Worm (Caenorhabditis elegans) whole organism, late embryonic: Measurements from ENCODE around the gene srz-6.

Source experiments
- C08G9.2 ChIP-seq: sonication (generic microtip); optimal IDR thresholded peaks from 2 replicates; lab custom pipeline; 2016; ENCODE audit warnings: mild to moderate bottlenecking, missing genetic modification characterization, moderate library complexity, missing compliant biosample characterization
- K02D7.2 ChIP-seq: sonication (generic microtip); optimal IDR thresholded peaks from 2 replicates; lab custom pipeline; 2017; ENCODE audit warnings: mild to moderate bottlenecking, missing genetic modification characterization, missing compliant biosample characterization
- Y22D7AL.16 ChIP-seq: sonication (generic microtip); optimal IDR thresholded peaks from 2 replicates; lab custom pipeline; 2016; ENCODE audit warnings: missing genetic modification characterization, missing compliant biosample characterization
- ahr-1 ChIP-seq: sonication (generic microtip); optimal IDR thresholded peaks from 2 replicates; lab custom pipeline; 2016; ENCODE audit warnings: missing genetic modification characterization, missing compliant biosample characterization
- ama-1 ChIP-seq: fragments of 150-350 bp; optimal IDR thresholded peaks from 2 replicates; lab custom pipeline; 2014
- ceh-14 ChIP-seq: sonication (generic microtip); optimal IDR thresholded peaks from 2 replicates; lab custom pipeline; 2016; ENCODE audit warnings: missing genotype, missing genetic modification characterization, missing compliant biosample characterization
- ceh-19 ChIP-seq: fragments of 200-800 bp; sonication (Bioruptor generic); optimal IDR thresholded peaks from 2 replicates; lab custom pipeline; 2018; ENCODE audit warnings: mild to moderate bottlenecking, missing genetic modification characterization, missing compliant biosample characterization
- ceh-2 ChIP-seq: sonication (generic microtip); optimal IDR thresholded peaks from 2 replicates; lab custom pipeline; 2016; ENCODE audit warnings: missing genotype, missing genetic modification characterization, missing compliant biosample characterization
- ceh-22 ChIP-seq: sonication (generic microtip); optimal IDR thresholded peaks from 2 replicates; lab custom pipeline; 2017; ENCODE audit warnings: missing biosample characterization, missing genetic modification characterization
- ceh-24 ChIP-seq: sonication (generic microtip); optimal IDR thresholded peaks from 2 replicates; lab custom pipeline; 2016; ENCODE audit warnings: mild to moderate bottlenecking, missing genetic modification characterization, missing compliant biosample characterization
- ceh-30 ChIP-seq: fragments of 150-350 bp; optimal IDR thresholded peaks from 2 replicates; lab custom pipeline; 2014; ENCODE audit warnings: missing biosample characterization, missing genetic modification characterization
- ceh-31 ChIP-seq: sonication (generic microtip); optimal IDR thresholded peaks from 2 replicates; lab custom pipeline; 2016; ENCODE audit warnings: missing genetic modification characterization, missing compliant biosample characterization
- ceh-34 ChIP-seq: sonication (generic microtip); optimal IDR thresholded peaks from 2 replicates; lab custom pipeline; 2016; ENCODE audit warnings: mild to moderate bottlenecking, missing genetic modification characterization, missing compliant biosample characterization
- ceh-48 ChIP-seq: sonication (generic microtip); optimal IDR thresholded peaks from 2 replicates; lab custom pipeline; 2016; ENCODE audit warnings: missing genetic modification characterization, inconsistent platforms, missing compliant biosample characterization
- ceh-6 ChIP-seq: fragments of 200-800 bp; sonication (Bioruptor generic); optimal IDR thresholded peaks from 2 replicates; lab custom pipeline; 2018; ENCODE audit warnings: mild to moderate bottlenecking, missing genetic modification characterization, missing compliant biosample characterization
- ceh-9 ChIP-seq: sonication (generic microtip); optimal IDR thresholded peaks from 2 replicates; lab custom pipeline; 2016; ENCODE audit warnings: mild to moderate bottlenecking, missing genetic modification characterization, inconsistent platforms, missing compliant biosample characterization
- che-1 ChIP-seq: sonication (generic microtip); optimal IDR thresholded peaks from 2 replicates; lab custom pipeline; 2016; ENCODE audit warnings: mild to moderate bottlenecking, missing genetic modification characterization, missing compliant biosample characterization
- dmd-4 ChIP-seq: sonication (generic microtip); optimal IDR thresholded peaks from 2 replicates; lab custom pipeline; 2016; ENCODE audit warnings: borderline replicate concordance, missing genetic modification characterization, missing compliant biosample characterization
- elt-4 ChIP-seq: sonication (generic microtip); optimal IDR thresholded peaks from 2 replicates; lab custom pipeline; 2016; ENCODE audit warnings: missing genetic modification characterization, missing compliant biosample characterization
- ets-4 ChIP-seq: sonication (generic microtip); optimal IDR thresholded peaks from 2 replicates; lab custom pipeline; 2016; ENCODE audit warnings: missing genetic modification characterization, missing compliant biosample characterization
- eyg-1 ChIP-seq: sonication (generic microtip); optimal IDR thresholded peaks from 2 replicates; lab custom pipeline; 2016; ENCODE audit warnings: missing genotype, missing genetic modification characterization, missing compliant biosample characterization
- fkh-10 ChIP-seq: fragments of 150-350 bp; optimal IDR thresholded peaks from 2 replicates; lab custom pipeline; 2014; ENCODE audit warnings: missing biosample characterization, missing genetic modification reagents, missing genetic modification characterization
- fkh-6 ChIP-seq: sonication (generic microtip); optimal IDR thresholded peaks from 2 replicates; lab custom pipeline; 2016; ENCODE audit warnings: missing genetic modification characterization, missing compliant biosample characterization
- gmeb-2 ChIP-seq: sonication (generic microtip); optimal IDR thresholded peaks from 2 replicates; lab custom pipeline; 2016; ENCODE audit warnings: missing genetic modification characterization, inconsistent platforms, missing compliant biosample characterization
- hlh-13 ChIP-seq: fragments of 200-800 bp; sonication (Bioruptor generic); optimal IDR thresholded peaks from 2 replicates; lab custom pipeline; 2018; ENCODE audit warnings: mild to moderate bottlenecking, missing genetic modification characterization, missing compliant biosample characterization
- hlh-30 ChIP-seq: sonication (generic microtip); optimal IDR thresholded peaks from 2 replicates; lab custom pipeline; 2017; ENCODE audit warnings: antibody characterized with exemption, missing genetic modification characterization, missing compliant biosample characterization; ENCODE audit not compliant: insufficient read depth
- hlh-8 ChIP-seq: sonication (generic microtip); optimal IDR thresholded peaks from 2 replicates; lab custom pipeline; 2016; ENCODE audit warnings: missing genotype, missing genetic modification characterization, missing compliant biosample characterization
- lim-6 ChIP-seq: sonication (generic microtip); optimal IDR thresholded peaks from 2 replicates; lab custom pipeline; 2016; ENCODE audit warnings: missing genetic modification characterization, missing compliant biosample characterization
- nfya-1 ChIP-seq: sonication (generic microtip); optimal IDR thresholded peaks from 2 replicates; lab custom pipeline; 2017; ENCODE audit warnings: missing genetic modification characterization, mild to moderate bottlenecking, missing compliant biosample characterization, antibody characterized with exemption, moderate library complexity
- nhr-11 ChIP-seq: fragments of 150-350 bp; optimal IDR thresholded peaks from 2 replicates; lab custom pipeline; 2014; ENCODE audit warnings: missing biosample characterization, missing genetic modification characterization
- nhr-232 ChIP-seq: sonication (generic microtip); optimal IDR thresholded peaks from 2 replicates; lab custom pipeline; 2016; ENCODE audit warnings: missing genetic modification characterization, missing compliant biosample characterization
- odd-2 ChIP-seq: sonication (generic microtip); optimal IDR thresholded peaks from 2 replicates; lab custom pipeline; 2017; ENCODE audit warnings: antibody characterized with exemption, mild to moderate bottlenecking, missing genetic modification characterization, missing compliant biosample characterization
- pag-3 ChIP-seq: sonication (generic microtip); optimal IDR thresholded peaks from 2 replicates; lab custom pipeline; 2016; ENCODE audit warnings: missing compliant biosample characterization, missing genetic modification characterization, borderline replicate concordance
- pax-1 ChIP-seq: fragments of 150-350 bp; optimal IDR thresholded peaks from 2 replicates; lab custom pipeline; 2014; ENCODE audit warnings: missing biosample characterization, missing genetic modification characterization
- pha-2 ChIP-seq: sonication (generic microtip); optimal IDR thresholded peaks from 2 replicates; lab custom pipeline; 2017; ENCODE audit warnings: mild to moderate bottlenecking, missing genetic modification characterization, missing compliant biosample characterization
- pqm-1 ChIP-seq: sonication (generic microtip); optimal IDR thresholded peaks from 2 replicates; lab custom pipeline; 2016; ENCODE audit warnings: missing genetic modification characterization, missing compliant biosample characterization
- pros-1 ChIP-seq: fragments of 150-350 bp; optimal IDR thresholded peaks from 2 replicates; lab custom pipeline; 2014; ENCODE audit warnings: missing biosample characterization, missing genetic modification reagents, missing genetic modification characterization
- ref-2 ChIP-seq: sonication (generic microtip); optimal IDR thresholded peaks from 2 replicates; lab custom pipeline; 2016; ENCODE audit warnings: missing genetic modification characterization, missing compliant biosample characterization
- rnt-1 ChIP-seq: sonication (generic microtip); optimal IDR thresholded peaks from 2 replicates; lab custom pipeline; 2016; ENCODE audit warnings: missing genetic modification characterization, missing compliant biosample characterization
- sdc-2 ChIP-seq: sonication (generic microtip); optimal IDR thresholded peaks from 2 replicates; lab custom pipeline; 2016; ENCODE audit warnings: missing genotype, missing genetic modification characterization, missing compliant biosample characterization
- sox-2 ChIP-seq: fragments of 200-800 bp; sonication (Bioruptor generic); IDR thresholded peaks from 2 replicates; pipeline ENCODE4 v1.3.6; 2022; ENCODE audit warnings: missing genetic modification reagents, missing genetic modification characterization, missing compliant biosample characterization
- syd-9 ChIP-seq: sonication (generic microtip); optimal IDR thresholded peaks from 2 replicates; lab custom pipeline; 2016; ENCODE audit warnings: mild to moderate bottlenecking, missing genetic modification characterization, moderate library complexity, missing compliant biosample characterization
- tbx-7 ChIP-seq: sonication (generic microtip); optimal IDR thresholded peaks from 2 replicates; lab custom pipeline; 2016; ENCODE audit warnings: missing genotype, missing genetic modification characterization, missing compliant biosample characterization
- ttx-3 ChIP-seq: sonication (generic microtip); optimal IDR thresholded peaks from 2 replicates; lab custom pipeline; 2016; ENCODE audit warnings: missing genetic modification reagents, missing genetic modification characterization, missing compliant biosample characterization
- unc-3 ChIP-seq, 2 experiments: fragments of 200-800 bp in 1 of 2; sonication (Bioruptor generic) in 1 of 2; sonication (generic microtip) in 1 of 2; conservative IDR thresholded peaks in 1 of 2; optimal IDR thresholded peaks in 1 of 2; 2 replicates each; pipeline versions ENCODE4 v1.3.6 to Lab custom; 2016 to 2022; ENCODE audit warnings: missing compliant biosample characterization in 2 of 2, missing genetic modification characterization in 2 of 2, missing genetic modification reagents in 1 of 2
- unc-42 ChIP-seq: sonication (generic microtip); optimal IDR thresholded peaks from 2 replicates; lab custom pipeline; 2016; ENCODE audit warnings: missing genotype, missing genetic modification characterization, missing compliant biosample characterization
- unc-55 ChIP-seq: sonication (generic microtip); optimal IDR thresholded peaks from 2 replicates; lab custom pipeline; 2017; ENCODE audit warnings: missing biosample characterization, missing genetic modification reagents, missing genetic modification characterization
- unc-86 ChIP-seq: sonication (generic microtip); optimal IDR thresholded peaks from 2 replicates; lab custom pipeline; 2016; ENCODE audit warnings: missing genetic modification characterization, missing compliant biosample characterization
- zip-5 ChIP-seq: sonication (generic microtip); optimal IDR thresholded peaks from 2 replicates; lab custom pipeline; 2016; ENCODE audit warnings: missing genetic modification characterization, missing compliant biosample characterization
- ztf-16 ChIP-seq: sonication (generic microtip); optimal IDR thresholded peaks from 2 replicates; lab custom pipeline; 2017; ENCODE audit warnings: missing genetic modification characterization, missing compliant biosample characterization

The srz-6 gene

ce11 chrII:12494556-12495131, 2.6 kb downstream of the srz-6 start, which contains the start of gene col-85 (continued):
- TF ChIP-seq hlh-30 (tag; lab: Kevin White, UChicago), result peak; percentile 46
- peak; percentile 94 for TF ChIP-seq pha-2
- peak; percentile 84 for TF ChIP-seq lim-6 (tag; lab: Kevin White, UChicago)
- TF ChIP-seq ceh-2, result peak; percentile 88
- peak; percentile 93 for TF ChIP-seq che-1 (tag; lab: Kevin White, UChicago)
- peak; percentile 94 for TF ChIP-seq hlh-13 (GFP tag; lab: Kevin White, UChicago)
- peak; percentile 84 for TF ChIP-seq unc-42
- TF ChIP-seq unc-86 (tag; lab: Kevin White, UChicago), result peak; percentile 84
- TF ChIP-seq ceh-31 (tag; lab: Kevin White, UChicago), result peak; percentile 86
- peak; percentile 94 for TF ChIP-seq unc-3 (GFP tag; conservative IDR thresholded peaks at IDR 0.05; lab: Robert Waterston, UW)
- peak; percentile 94 for TF ChIP-seq unc-3 (tag; optimal IDR thresholded peaks at IDR 0.05; lab: Kevin White, UChicago)
- peak; percentile 86 for TF ChIP-seq pqm-1
- peak; percentile 78 for TF ChIP-seq ets-4 (tag; lab: Kevin White, UChicago)
- TF ChIP-seq nhr-11 (tag; lab: Kevin White, UChicago), result no peak
- peak; percentile 89 for TF ChIP-seq sdc-2
- TF ChIP-seq ztf-16 (tag; lab: Kevin White, UChicago), result peak; percentile 95
- peak; percentile 94 for TF ChIP-seq dmd-4
- TF ChIP-seq sox-2, result peak; percentile 92
- TF ChIP-seq pag-3 (tag; lab: Kevin White, UChicago), result peak; percentile 89
- peak; percentile 93 for TF ChIP-seq ceh-9 (tag; lab: Kevin White, UChicago)
- peak; percentile 3 for TF ChIP-seq ceh-30 (tag; lab: Kevin White, UChicago)
- TF ChIP-seq rnt-1 (tag; lab: Kevin White, UChicago), result peak; percentile 89
- TF ChIP-seq elt-4, result no peak
- no peak for TF ChIP-seq ceh-22 (tag; lab: Kevin White, UChicago)
- TF ChIP-seq tbx-7 (tag; lab: Kevin White, UChicago), result peak; percentile 43
- TF ChIP-seq hlh-8 (tag; lab: Kevin White, UChicago), result peak; percentile 90
- TF ChIP-seq fkh-10 (GFP tag; lab: Kevin White, UChicago), result peak; percentile 52
- no peak for TF ChIP-seq pros-1 (tag; lab: Kevin White, UChicago)
- peak; percentile 96 for TF ChIP-seq ceh-14 (tag; lab: Kevin White, UChicago)
- TF ChIP-seq ref-2, result peak; percentile 89
- TF ChIP-seq ttx-3 (tag; lab: Kevin White, UChicago), result peak; percentile 92
- peak; percentile 85 for TF ChIP-seq nhr-232 (tag; lab: Kevin White, UChicago)
- TF ChIP-seq nfya-1 (tag; lab: Kevin White, UChicago), result peak; percentile 84
- TF ChIP-seq K02D7.2 (tag; lab: Kevin White, UChicago), result peak; percentile 95
- peak; percentile 90 for TF ChIP-seq ceh-24 (tag; lab: Kevin White, UChicago)
- peak; percentile 87 for TF ChIP-seq C08G9.2 (tag; lab: Kevin White, UChicago)
- TF ChIP-seq Y22D7AL.16 (tag; lab: Kevin White, UChicago), result peak; percentile 94
- peak; percentile 91 for TF ChIP-seq ceh-6 (GFP tag; lab: Kevin White, UChicago)
- TF ChIP-seq fkh-6 (tag; lab: Kevin White, UChicago), result peak; percentile 95
- TF ChIP-seq unc-55 (GFP tag; lab: Kevin White, UChicago), result no peak
- TF ChIP-seq zip-5 (tag; lab: Kevin White, UChicago), result peak; percentile 83
- TF ChIP-seq ama-1, result no peak
- peak; percentile 86 for TF ChIP-seq ahr-1 (tag; lab: Kevin White, UChicago)
- TF ChIP-seq ceh-34 (tag; lab: Kevin White, UChicago), result peak; percentile 92
- TF ChIP-seq odd-2, result peak; percentile 79
- peak; percentile 93 for TF ChIP-seq syd-9 (tag; lab: Kevin White, UChicago)
- TF ChIP-seq pax-1, result no peak
- TF ChIP-seq ceh-48 (tag; lab: Kevin White, UChicago), result peak; percentile 86
- TF ChIP-seq eyg-1 (tag; lab: Kevin White, UChicago), result peak; percentile 68
- peak; percentile 94 for TF ChIP-seq ceh-19 (GFP tag; lab: Kevin White, UChicago)
- peak; percentile 98 for TF ChIP-seq gmeb-2 (tag; lab: Kevin White, UChicago)
